Worm (Caenorhabditis elegans): ENCODE data around the gene bmy-1.
A peak's percentile ranks its signal among the peaks of the same experiment; 100 is the strongest.

bmy-1 gene

ce11 chrII:5379614-5380077, 21.2 kb downstream of the bmy-1 start, which contains the start of gene pkc-3 (continued):
- TF ChIP-seq ekl-4 (GFP tag; IDR thresholded peaks at IDR 0.05) = peak; percentile 78
- no peak for TF ChIP-seq snpc-1.1 (tag; optimal IDR thresholded peaks at IDR 0.05; ENCODE audit: insufficient read depth)
- no peak for TF ChIP-seq C17E4.6 (GFP tag; IDR thresholded peaks at IDR 0.05)
- TF ChIP-seq F52B5.7 (tag; optimal IDR thresholded peaks at IDR 0.05) = peak; percentile 53
- no peak for TF ChIP-seq zim-3 (tag; optimal IDR thresholded peaks at IDR 0.05)
- peak; percentile 50 to 78 for TF ChIP-seq let-607 (tag; optimal IDR thresholded peaks at IDR 0.05)
- no peak for TF ChIP-seq him-1 (tag; optimal IDR thresholded peaks at IDR 0.05)
- TF ChIP-seq hlh-26 (GFP tag; conservative IDR thresholded peaks at IDR 0.05) = no peak
- peak; percentile 23; the same call in 1 of the 2 replicates for TF ChIP-seq ceh-100 (GFP tag; IDR thresholded peaks at IDR 0.05)
- peak; percentile 38 for TF ChIP-seq madf-10 (tag; optimal IDR thresholded peaks at IDR 0.05)
- no peak for TF ChIP-seq F57C9.4 (tag; optimal IDR thresholded peaks at IDR 0.05)
- peak; percentile 25; the same call in 1 of the 2 replicates for TF ChIP-seq D2030.7 (GFP tag; IDR thresholded peaks at IDR 0.05)
- TF ChIP-seq ceh-27 (GFP tag; optimal IDR thresholded peaks at IDR 0.05) = peak; percentile 65
- TF ChIP-seq lir-1 (GFP tag; conservative IDR thresholded peaks at IDR 0.05) = 0 out of 2 replicates have a peak, but pooled peaks have one; percentile 41
- TF ChIP-seq aptf-3 (GFP tag; IDR thresholded peaks at IDR 0.05) = no peak
- TF ChIP-seq nhr-120 (GFP tag; IDR thresholded peaks at IDR 0.05) = no peak
- peak; percentile 75 for TF ChIP-seq hsf-1 (GFP tag; IDR thresholded peaks at IDR 0.05)
- TF ChIP-seq let-526 (GFP tag; IDR thresholded peaks at IDR 0.05) = no peak
- TF ChIP-seq tlf-1 (GFP tag; optimal IDR thresholded peaks at IDR 0.05) = peak; percentile 72
- TF ChIP-seq die-1 (tag; optimal IDR thresholded peaks at IDR 0.05) = peak; percentile 55
- TF ChIP-seq ama-1 (optimal IDR thresholded peaks at IDR 0.05) = peak; percentile 79
- no peak for TF ChIP-seq ama-1 (GFP tag; optimal IDR thresholded peaks at IDR 0.05)
- peak; percentile 34 for TF ChIP-seq unc-130 (GFP tag; optimal IDR thresholded peaks at IDR 0.05)
- peak; percentile 39; the same call in 1 of the 2 replicates for TF ChIP-seq rcor-1 (GFP tag; IDR thresholded peaks at IDR 0.05)
- no peak for TF ChIP-seq bed-1 (GFP tag; IDR thresholded peaks at IDR 0.05)
- peak; percentile 63 for TF ChIP-seq lin-54 (GFP tag; optimal IDR thresholded peaks at IDR 0.05)
- TF ChIP-seq zfh-2 (GFP tag; conservative IDR thresholded peaks at IDR 0.05) = peak; percentile 40; the same call in 1 of the 2 replicates
- TF ChIP-seq tbx-9 (tag; optimal IDR thresholded peaks at IDR 0.05; ENCODE audit: borderline replicate concordance) = no peak
- TF ChIP-seq aptf-2 (GFP tag; conservative IDR thresholded peaks at IDR 0.05) = no peak
- TF ChIP-seq F37B4.10 (GFP tag; IDR thresholded peaks at IDR 0.05) = 0 out of 2 replicates have a peak, but pooled peaks have one; percentile 7
- no peak for TF ChIP-seq mel-28 (tag; optimal IDR thresholded peaks at IDR 0.05; ENCODE audit: borderline replicate concordance)
- no peak for TF ChIP-seq rpc-1 (optimal IDR thresholded peaks at IDR 0.05)
- TF ChIP-seq rpc-1 (tag; optimal IDR thresholded peaks at IDR 0.05) = no peak
- TF ChIP-seq gei-17 (GFP tag; optimal IDR thresholded peaks at IDR 0.05) = peak; percentile 10
- TF ChIP-seq attf-3 (GFP tag; conservative IDR thresholded peaks at IDR 0.05) = no peak; the same call in 1 of the 2 replicates
- no peak for TF ChIP-seq ceh-91 (GFP tag; IDR thresholded peaks at IDR 0.05)

ce11 chrII:5384282-5384681, 25.8 kb downstream of the bmy-1 start:
- TF ChIP-seq ceh-91 (GFP tag; IDR thresholded peaks at IDR 0.05) = no peak
- peak; percentile 53 for TF ChIP-seq hrde-1 (tag; optimal IDR thresholded peaks at IDR 0.05; ENCODE audit: borderline replicate concordance)
- TF ChIP-seq nfyb-1 (GFP tag; IDR thresholded peaks at IDR 0.05) = 0 out of 2 replicates have a peak, but pooled peaks have one; percentile 8
- no peak for TF ChIP-seq tbx-9 (tag; optimal IDR thresholded peaks at IDR 0.05; ENCODE audit: borderline replicate concordance)
- TF ChIP-seq sptf-2 (GFP tag; optimal IDR thresholded peaks at IDR 0.05) = no peak
- no peak for TF ChIP-seq snpc-3.4 (tag; optimal IDR thresholded peaks at IDR 0.05)
- no peak for TF ChIP-seq atf-7 (tag; optimal IDR thresholded peaks at IDR 0.05)
- no peak for TF ChIP-seq ztf-3 (GFP tag; optimal IDR thresholded peaks at IDR 0.05)
- TF ChIP-seq hmg-1.2 (GFP tag; IDR thresholded peaks at IDR 0.05) = no peak
- no peak for TF ChIP-seq B0035.1 (tag; optimal IDR thresholded peaks at IDR 0.05)
- TF ChIP-seq ceh-27 (GFP tag; optimal IDR thresholded peaks at IDR 0.05) = no peak
- no peak for TF ChIP-seq dpff-1 (tag; optimal IDR thresholded peaks at IDR 0.05)
- no peak for TF ChIP-seq cebp-1 (GFP tag; IDR thresholded peaks at IDR 0.05)
- TF ChIP-seq cebp-1 (tag; optimal IDR thresholded peaks at IDR 0.05) = no peak
- TF ChIP-seq madf-3 (GFP tag; IDR thresholded peaks at IDR 0.05) = no peak
- no peak for TF ChIP-seq Y67H2A.10 (GFP tag; conservative IDR thresholded peaks at IDR 0.05)

All from whole organism, young adult.